Worm (Caenorhabditis elegans) whole organism, young adult: ENCODE measurements around the gene srw-54.

Experiments used
- die-1 ChIP-seq: sonication (generic microtip); optimal IDR thresholded peaks from 2 replicates; lab custom pipeline; 2016; ENCODE audit warnings: missing genotype, mild to moderate bottlenecking, missing genetic modification characterization, missing compliant biosample characterization
- ets-4 ChIP-seq: fragments of 200-800 bp; sonication (Bioruptor generic); optimal IDR thresholded peaks from 2 replicates; lab custom pipeline; 2018; ENCODE audit warnings: mild to moderate bottlenecking, missing genetic modification characterization, missing compliant biosample characterization
- hlh-12 ChIP-seq: sonication (generic microtip); optimal IDR thresholded peaks from 2 replicates; lab custom pipeline; 2016; ENCODE audit warnings: missing genetic modification characterization, missing compliant biosample characterization
- sea-2 ChIP-seq: fragments of 200-800 bp; sonication (Bioruptor generic); IDR thresholded peaks from 2 replicates; pipeline ENCODE4 v1.3.6; 2022; ENCODE audit warnings: missing genetic modification characterization, missing compliant biosample characterization
- snpc-4 ChIP-seq, 5 experiments: fragments of 150-350 bp in 1 of 5; sonication (generic microtip) in 4 of 5; optimal IDR thresholded peaks; 2 replicates each; lab custom pipeline; 2014 to 2018; ENCODE audit warnings: missing genetic modification characterization in 5 of 5, missing biosample characterization in 3 of 5, antibody characterized with exemption in 2 of 5, mild to moderate bottlenecking in 2 of 5, missing compliant biosample characterization in 2 of 5, missing genotype in 2 of 5, moderate library complexity in 2 of 5, missing genetic modification reagents in 1 of 5

- TF ChIP-seq ets-4 (GFP tag; lab: Kevin White, UChicago) (no peak), hlh-12 (tag; lab: Kevin White, UChicago) (peak; percentile 13), snpc-4 (GFP tag; optimal IDR thresholded peaks at IDR 0.05; lab: Kevin White, UChicago) (no peak), snpc-4 (tag; optimal IDR thresholded peaks at IDR 0.05; lab: Kevin White, UChicago) (no peak), die-1 (no peak), sea-2 (GFP tag; lab: Robert Waterston, UW) (no peak)
Observed at ce11 chrV:16592947-16593791, 18.0 kb upstream of the srw-54 start.
